Worm (Caenorhabditis elegans) whole organism, mixed stage, embryonic: ENCODE data around the gene K09H11.15.

ENCODE experiments used
- blmp-1 ChIP-seq: fragments of 150-350 bp; optimal IDR thresholded peaks from 2 replicates; lab custom pipeline; 2014; ENCODE audit warnings: missing biosample characterization, missing genetic modification characterization
- ceh-83 ChIP-seq: fragments of 200-800 bp; sonication (Bioruptor generic); optimal IDR thresholded peaks from 2 replicates; lab custom pipeline; 2018; ENCODE audit warnings: mild to moderate bottlenecking, missing genetic modification characterization, missing compliant biosample characterization
- elt-3 ChIP-seq: fragments of 150-350 bp; optimal IDR thresholded peaks from 2 replicates; lab custom pipeline; 2014; ENCODE audit warnings: missing biosample characterization, missing genetic modification characterization
- lsy-2 ChIP-seq: fragments of 150-350 bp; optimal IDR thresholded peaks from 2 replicates; lab custom pipeline; 2014; ENCODE audit warnings: missing biosample characterization, missing genetic modification characterization
- mep-1 ChIP-seq: fragments of 150-350 bp; optimal IDR thresholded peaks from 2 replicates; lab custom pipeline; 2017; ENCODE audit warnings: missing biosample characterization, missing genetic modification reagents, missing genetic modification characterization, inconsistent platforms
- nhr-12 ChIP-seq: fragments of 150-350 bp; optimal IDR thresholded peaks from 2 replicates; lab custom pipeline; 2014; ENCODE audit warnings: missing biosample characterization, missing genetic modification characterization
- nhr-237 ChIP-seq: fragments of 150-350 bp; optimal IDR thresholded peaks from 2 replicates; lab custom pipeline; 2014; ENCODE audit warnings: missing biosample characterization, missing genetic modification characterization
- nhr-76 ChIP-seq: sonication (generic microtip); optimal IDR thresholded peaks from 2 replicates; lab custom pipeline; 2017; ENCODE audit warnings: missing biosample characterization, missing genetic modification characterization
- pha-4 ChIP-seq: fragments of 150-350 bp; optimal IDR thresholded peaks from 2 replicates; lab custom pipeline; 2018; ENCODE audit warnings: missing biosample characterization, missing genetic modification reagents, missing genetic modification characterization
- snpc-4 ChIP-seq: fragments of 150-350 bp; optimal IDR thresholded peaks from 2 replicates; lab custom pipeline; 2014; ENCODE audit warnings: missing biosample characterization, missing genetic modification characterization
- tbx-8 ChIP-seq: fragments of 200-800 bp; sonication (Bioruptor generic); optimal IDR thresholded peaks from 2 replicates; lab custom pipeline; 2018; ENCODE audit warnings: mild to moderate bottlenecking, missing genetic modification characterization, moderate library complexity, missing compliant biosample characterization
- unc-39 ChIP-seq: fragments of 150-350 bp; optimal IDR thresholded peaks from 2 replicates; lab custom pipeline; 2014; ENCODE audit warnings: missing biosample characterization, missing genetic modification characterization
- unc-62 ChIP-seq: fragments of 150-350 bp; optimal IDR thresholded peaks from 2 replicates; lab custom pipeline; 2014; ENCODE audit warnings: missing biosample characterization, missing genetic modification reagents, missing genetic modification characterization

ce11 chrV:5708331-5708730, 22.4 kb downstream of the K09H11.15 start:
- no peak for TF ChIP-seq mep-1
- no peak for TF ChIP-seq unc-39
- TF ChIP-seq nhr-76 (tag; lab: Kevin White, UChicago) = no peak
- no peak for TF ChIP-seq pha-4 (tag; lab: Kevin White, UChicago)
- TF ChIP-seq unc-62 (GFP tag; lab: Kevin White, UChicago) = no peak
- TF ChIP-seq tbx-8 (GFP tag; lab: Kevin White, UChicago) = no peak
- TF ChIP-seq lsy-2 (tag; lab: Kevin White, UChicago) = no peak
- TF ChIP-seq elt-3 (tag; lab: Kevin White, UChicago) = no peak
- no peak for TF ChIP-seq ceh-83 (GFP tag; lab: Kevin White, UChicago)
- TF ChIP-seq blmp-1 (tag; lab: Kevin White, UChicago) = no peak
- no peak for TF ChIP-seq nhr-237 (tag; lab: Kevin White, UChicago)
- no peak for TF ChIP-seq nhr-12 (tag; lab: Kevin White, UChicago)
- TF ChIP-seq snpc-4 (tag; lab: Kevin White, UChicago) = no peak
